Worm (Caenorhabditis elegans): Measurements from ENCODE around the gene EEED8.14.

EEED8.14 gene

ce11 chrII:5414040-5414439 lies at the start of gene EEED8.14, which contains the start of gene EEED8.3:
Gene EEED8.14, minus strand, starts transcription at chrII:5414052.
Gene EEED8.3, plus strand, starts transcription at chrII:5414276.
- TF ChIP-seq pha-4 (tag; optimal IDR thresholded peaks at IDR 0.05) (no peak), ama-1 (optimal IDR thresholded peaks at IDR 0.05) (no peak)

- TF ChIP-seq elt-2 (tag; optimal IDR thresholded peaks at IDR 0.05), result peak; percentile 34
- TF ChIP-seq rnt-1 (tag; optimal IDR thresholded peaks at IDR 0.05), result peak; percentile 9
- peak; percentile 30 for TF ChIP-seq ceh-34 (tag; optimal IDR thresholded peaks at IDR 0.05)
- TF ChIP-seq ztf-16 (tag; optimal IDR thresholded peaks at IDR 0.05), result no peak
- TF ChIP-seq unc-86 (tag; optimal IDR thresholded peaks at IDR 0.05), result no peak
- no peak for TF ChIP-seq F13H6.1 (tag; optimal IDR thresholded peaks at IDR 0.05)
- TF ChIP-seq hlh-30 (tag; optimal IDR thresholded peaks at IDR 0.05; ENCODE audit: insufficient read depth), result peak; percentile 7
- TF ChIP-seq tbx-2 (tag; optimal IDR thresholded peaks at IDR 0.05), result peak; percentile 19
- TF ChIP-seq ceh-31 (tag; optimal IDR thresholded peaks at IDR 0.05), result peak; percentile 2
- TF ChIP-seq che-1 (tag; optimal IDR thresholded peaks at IDR 0.05), result no peak
- peak; percentile 37 for TF ChIP-seq unc-55 (GFP tag; optimal IDR thresholded peaks at IDR 0.05)
Observed at ce11 chrII:5460911-5461310, 47.1 kb upstream of the EEED8.14 start.

ce11 chrII:5459534-5459933 lies 45.7 kb upstream of the EEED8.14 start:
- no peak for TF ChIP-seq nhr-232 (tag; optimal IDR thresholded peaks at IDR 0.05)
- TF ChIP-seq elt-2 (tag; optimal IDR thresholded peaks at IDR 0.05), result peak; percentile 42

DNA sequence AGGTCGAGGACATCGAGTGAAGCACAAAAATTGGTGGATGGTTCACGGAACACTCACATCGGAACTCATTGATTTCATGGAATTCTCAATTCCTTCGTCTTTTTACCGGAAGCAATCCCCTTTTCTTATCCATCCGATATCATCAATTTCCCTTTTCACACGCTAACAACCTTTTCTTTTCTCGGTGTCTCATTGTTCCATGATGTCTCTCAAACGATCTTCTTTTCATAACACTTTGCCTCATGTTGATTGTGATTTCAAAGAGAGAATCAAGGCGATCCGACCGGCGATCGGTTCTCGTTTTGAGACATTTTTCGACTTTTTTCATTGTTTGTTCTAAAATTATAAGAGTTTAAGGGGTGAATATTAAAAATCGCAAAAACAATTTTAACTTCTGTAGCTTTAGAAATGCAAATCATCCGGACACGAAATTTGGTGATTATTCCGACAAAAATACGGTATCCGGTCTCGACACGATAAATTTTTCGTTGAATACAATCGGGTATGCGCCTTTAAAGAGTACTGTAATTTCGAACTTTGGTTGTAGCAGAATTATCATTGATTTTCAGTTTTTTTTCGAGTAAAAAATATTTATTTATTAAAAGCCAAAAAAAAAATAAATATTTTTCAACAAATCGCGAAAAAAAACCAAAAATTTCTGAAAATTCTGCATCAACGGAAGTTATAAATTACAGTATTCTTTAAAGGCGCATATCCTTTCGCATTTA lies 45.0 kb upstream of the EEED8.14 start:
- TF ChIP-seq pqm-1 (tag; optimal IDR thresholded peaks at IDR 0.05) (no peak), nhr-232 (tag; optimal IDR thresholded peaks at IDR 0.05) (no peak), hlh-30 (tag; optimal IDR thresholded peaks at IDR 0.05; ENCODE audit: insufficient read depth) (no peak), ceh-6 (GFP tag; optimal IDR thresholded peaks at IDR 0.05) (no peak), ceh-34 (tag; optimal IDR thresholded peaks at IDR 0.05) (no peak), pha-4 (tag; optimal IDR thresholded peaks at IDR 0.05) (no peak)

DNA sequence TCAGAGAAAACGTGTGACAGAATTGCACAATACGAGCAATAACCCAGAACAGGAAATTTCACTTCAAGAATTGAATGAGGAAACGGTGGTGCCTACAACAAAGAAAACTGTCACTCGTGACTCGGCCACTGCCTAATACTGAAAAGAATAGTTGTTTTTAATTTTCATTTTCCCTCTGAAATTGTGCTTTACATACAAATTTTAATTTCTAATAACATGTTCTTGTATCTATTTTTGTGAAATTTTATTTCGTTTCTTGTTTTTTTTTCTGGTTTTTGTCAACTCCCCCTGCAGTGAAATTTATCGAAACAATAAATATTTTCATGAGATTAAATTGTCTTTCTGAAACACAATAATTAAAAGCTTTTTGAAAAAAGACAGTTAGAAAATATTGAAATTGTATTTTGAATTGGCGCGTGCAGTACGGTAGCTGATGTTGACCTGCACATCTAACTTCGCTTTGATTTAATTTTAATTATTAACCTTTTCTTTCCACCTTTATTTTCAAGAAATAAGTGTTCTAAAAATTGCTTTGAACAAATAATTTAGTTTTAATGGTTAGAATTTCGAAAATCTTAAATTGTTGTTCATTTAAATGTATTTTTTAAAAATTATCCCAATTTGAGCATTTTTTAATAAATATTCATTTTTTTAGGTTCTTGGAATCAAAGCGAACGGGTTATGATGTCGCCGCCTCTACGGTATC lies 42.0 kb upstream of the EEED8.14 start, which contains the start of gene daz-1:
Gene daz-1 (plus strand): TSS at position 656 of the 706 bp plus-strand sequence.
- TF ChIP-seq C08G9.2 (tag; optimal IDR thresholded peaks at IDR 0.05), result no peak
- no peak for TF ChIP-seq ref-2 (tag; optimal IDR thresholded peaks at IDR 0.05)
- TF ChIP-seq T23F11.4 (GFP tag; optimal IDR thresholded peaks at IDR 0.05), result no peak
- TF ChIP-seq nfya-1 (tag; optimal IDR thresholded peaks at IDR 0.05), result no peak
- TF ChIP-seq ceh-48 (tag; optimal IDR thresholded peaks at IDR 0.05), result no peak
- TF ChIP-seq sox-2 (GFP tag; IDR thresholded peaks at IDR 0.05), result no peak
- no peak for TF ChIP-seq C38D4.7 (GFP tag; optimal IDR thresholded peaks at IDR 0.05)

- TF ChIP-seq F13H6.1 (tag; optimal IDR thresholded peaks at IDR 0.05) (no peak), unc-3 (GFP tag; conservative IDR thresholded peaks at IDR 0.05) (no peak), unc-3 (tag; optimal IDR thresholded peaks at IDR 0.05) (no peak), ceh-9 (tag; optimal IDR thresholded peaks at IDR 0.05) (no peak), dmd-4 (tag; optimal IDR thresholded peaks at IDR 0.05; ENCODE audit: borderline replicate concordance) (no peak), K02D7.2 (tag; optimal IDR thresholded peaks at IDR 0.05) (no peak), nfya-1 (tag; optimal IDR thresholded peaks at IDR 0.05) (no peak), ama-1 (optimal IDR thresholded peaks at IDR 0.05) (no peak), ceh-14 (tag; optimal IDR thresholded peaks at IDR 0.05) (no peak), pha-2 (tag; optimal IDR thresholded peaks at IDR 0.05) (no peak), unc-42 (tag; optimal IDR thresholded peaks at IDR 0.05) (no peak), ceh-2 (tag; optimal IDR thresholded peaks at IDR 0.05) (no peak), ceh-22 (tag; optimal IDR thresholded peaks at IDR 0.05) (no peak), fax-1 (tag; optimal IDR thresholded peaks at IDR 0.05) (no peak), ceh-34 (tag; optimal IDR thresholded peaks at IDR 0.05) (no peak), ceh-19 (GFP tag; optimal IDR thresholded peaks at IDR 0.05) (no peak), sox-4 (tag; optimal IDR thresholded peaks at IDR 0.05) (no peak)
Observed at ce11 chrII:5453547-5453946, 39.7 kb upstream of the EEED8.14 start, which contains the start of gene dhs-5. Gene dhs-5, plus strand, starts transcription at chrII:5453847.
